Worm (Caenorhabditis elegans): ENCODE measurements around the gene C18B2.4.

DNA sequence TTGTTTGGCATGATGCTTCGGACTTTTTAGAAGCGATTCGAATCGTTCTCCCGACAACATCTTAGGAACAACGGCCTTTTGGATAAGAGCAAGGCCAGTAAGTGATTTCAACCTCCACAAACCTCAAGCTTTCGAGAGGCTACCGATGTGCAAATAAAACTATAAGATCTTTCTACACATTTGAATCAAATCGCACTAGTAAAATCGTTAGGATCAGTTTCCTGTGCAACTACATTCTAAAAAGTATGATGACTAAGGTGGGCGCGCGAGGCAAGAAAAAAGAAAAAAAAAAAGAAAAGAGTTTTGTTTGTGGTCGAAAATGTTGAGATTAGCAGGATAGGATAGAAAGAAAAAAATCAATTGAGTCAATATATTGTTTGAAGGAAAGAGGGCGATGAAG, 39.3 kb upstream of the C18B2.4 start, which contains the start of gene tmem-24:
- no peak for TF ChIP-seq pes-1 (GFP tag; IDR thresholded peaks at IDR 0.05)
- no peak for TF ChIP-seq ama-1 (optimal IDR thresholded peaks at IDR 0.05)
- no peak for TF ChIP-seq tbx-11 (GFP tag; IDR thresholded peaks at IDR 0.05)
- TF ChIP-seq sea-1 (GFP tag; conservative IDR thresholded peaks at IDR 0.05): no peak
- no peak for TF ChIP-seq aly-1 (tag; optimal IDR thresholded peaks at IDR 0.05)
- TF ChIP-seq B0310.2 (tag; optimal IDR thresholded peaks at IDR 0.05): no peak
- no peak for TF ChIP-seq tra-4 (tag; optimal IDR thresholded peaks at IDR 0.05)
- TF ChIP-seq flt-1 (GFP tag; IDR thresholded peaks at IDR 0.05): no peak
- TF ChIP-seq tbx-37 (GFP tag; conservative IDR thresholded peaks at IDR 0.05): no peak
